Worm (Caenorhabditis elegans) whole organism, early embryonic: Measurements from ENCODE around the gene C33D9.10.

Experiments used
- B0310.2 ChIP-seq: sonication (generic microtip); optimal IDR thresholded peaks from 2 replicates; lab custom pipeline; 2016; ENCODE audit warnings: mild to moderate bottlenecking, missing genetic modification characterization, missing compliant biosample characterization
- F13C5.2 ChIP-seq: sonication (generic microtip); optimal IDR thresholded peaks from 2 replicates; lab custom pipeline; 2017; ENCODE audit warnings: mild to moderate bottlenecking, missing genetic modification characterization, inconsistent platforms, missing compliant biosample characterization
- aly-1 ChIP-seq: sonication (generic microtip); optimal IDR thresholded peaks from 2 replicates; lab custom pipeline; 2016; ENCODE audit warnings: missing genetic modification characterization, missing compliant biosample characterization
- ama-1 ChIP-seq: fragments of 150-350 bp; optimal IDR thresholded peaks from 2 replicates; lab custom pipeline; 2014
- ceh-13 ChIP-seq: fragments of 200-800 bp; sonication (Bioruptor generic); optimal IDR thresholded peaks from 2 replicates; lab custom pipeline; 2018; ENCODE audit warnings: mild to moderate bottlenecking, missing genetic modification characterization, missing compliant biosample characterization
- ceh-36 ChIP-seq: sonication (generic microtip); optimal IDR thresholded peaks from 2 replicates; lab custom pipeline; 2016; ENCODE audit warnings: missing genetic modification characterization, inconsistent platforms, missing compliant biosample characterization
- ets-7 ChIP-seq: sonication (generic microtip); optimal IDR thresholded peaks from 2 replicates; lab custom pipeline; 2016; ENCODE audit warnings: missing genotype, missing genetic modification characterization, missing compliant biosample characterization
- flt-1 ChIP-seq: fragments of 200-800 bp; sonication (Bioruptor generic); IDR thresholded peaks from 2 replicates; pipeline ENCODE4 v1.3.6; 2022; ENCODE audit warnings: missing genetic modification characterization, missing compliant biosample characterization
- hmbx-1 ChIP-seq: sonication (generic microtip); optimal IDR thresholded peaks from 2 replicates; lab custom pipeline; 2016; ENCODE audit warnings: mild to moderate bottlenecking, missing genetic modification characterization, missing compliant biosample characterization
- hmg-4 ChIP-seq: fragments of 200-800 bp; sonication (Bioruptor generic); optimal IDR thresholded peaks from 2 replicates; lab custom pipeline; 2018; ENCODE audit warnings: mild to moderate bottlenecking, missing genetic modification characterization, missing compliant biosample characterization
- hnd-1 ChIP-seq: sonication (generic microtip); optimal IDR thresholded peaks from 2 replicates; lab custom pipeline; 2016; ENCODE audit warnings: missing genetic modification characterization, missing compliant biosample characterization
- pes-1 ChIP-seq: fragments of 200-800 bp; sonication (Bioruptor generic); IDR thresholded peaks from 2 replicates; pipeline ENCODE4 v1.3.6; 2022; ENCODE audit warnings: missing genetic modification reagents, missing genetic modification characterization, missing compliant biosample characterization
- scrt-1 ChIP-seq: fragments of 200-800 bp; sonication (Bioruptor generic); IDR thresholded peaks from 2 replicates; pipeline ENCODE4 v1.3.6; 2022; ENCODE audit warnings: missing genetic modification characterization, missing compliant biosample characterization
- sea-1 ChIP-seq: fragments of 200-800 bp; sonication (Bioruptor generic); conservative IDR thresholded peaks from 2 replicates; pipeline ENCODE4 v1.3.6; 2022; ENCODE audit warnings: missing genetic modification characterization, missing compliant biosample characterization
- tbx-11 ChIP-seq: fragments of 200-800 bp; sonication (Bioruptor generic); IDR thresholded peaks from 2 replicates; pipeline ENCODE4 v1.3.6; 2022; ENCODE audit warnings: missing genetic modification characterization, missing compliant biosample characterization
- tbx-37 ChIP-seq: fragments of 200-800 bp; sonication (Bioruptor generic); conservative IDR thresholded peaks from 2 replicates; pipeline ENCODE4 v1.3.6; 2022; ENCODE audit warnings: missing genetic modification reagents, missing genetic modification characterization, missing compliant biosample characterization
- tra-4 ChIP-seq: sonication (generic microtip); optimal IDR thresholded peaks from 2 replicates; lab custom pipeline; 2017; ENCODE audit warnings: missing genetic modification characterization, missing compliant biosample characterization

The C33D9.10 gene

ce11 chrIV:8762471-8762870, 25.5 kb downstream of the C33D9.10 start:
- no peak for TF ChIP-seq B0310.2 (tag; lab: Kevin White, UChicago)
- TF ChIP-seq F13C5.2 (tag; lab: Kevin White, UChicago) = peak; percentile 9
- no peak for TF ChIP-seq pes-1
- TF ChIP-seq flt-1 (GFP tag; lab: Robert Waterston, UW) = no peak
- no peak for TF ChIP-seq hmg-4
- no peak for TF ChIP-seq ets-7
- TF ChIP-seq ceh-13 (GFP tag; lab: Kevin White, UChicago) = no peak
- no peak for TF ChIP-seq tbx-11 (GFP tag; lab: Robert Waterston, UW)

DNA sequence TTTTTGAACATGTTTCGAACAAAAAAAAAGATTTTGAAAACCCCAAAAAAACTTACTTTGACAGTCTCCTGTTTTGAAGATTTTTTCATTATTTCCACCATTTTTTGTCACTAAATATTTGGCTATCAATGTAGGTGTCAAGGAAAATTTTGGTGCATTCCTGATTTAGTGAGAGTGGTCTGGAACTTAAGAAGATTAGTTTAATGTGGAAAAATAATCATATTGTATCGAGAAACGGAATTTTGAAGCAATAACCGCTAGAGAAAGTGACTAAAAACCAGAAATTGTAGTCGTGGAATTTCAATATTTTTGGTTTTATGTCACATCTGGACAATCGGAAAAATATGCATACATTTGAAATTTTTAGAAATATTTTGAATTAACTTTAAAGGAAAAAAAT, 26.1 kb downstream of the C33D9.10 start, which contains the start of the genes F20C5.11 and klp-11:
Gene F20C5.11, minus strand, starts transcription at position 101 of the 400 bp plus-strand sequence.
Gene klp-11, minus strand, starts transcription at position 171 of the 400 bp plus-strand sequence.
- no peak for TF ChIP-seq F13C5.2 (tag; lab: Kevin White, UChicago)

DNA sequence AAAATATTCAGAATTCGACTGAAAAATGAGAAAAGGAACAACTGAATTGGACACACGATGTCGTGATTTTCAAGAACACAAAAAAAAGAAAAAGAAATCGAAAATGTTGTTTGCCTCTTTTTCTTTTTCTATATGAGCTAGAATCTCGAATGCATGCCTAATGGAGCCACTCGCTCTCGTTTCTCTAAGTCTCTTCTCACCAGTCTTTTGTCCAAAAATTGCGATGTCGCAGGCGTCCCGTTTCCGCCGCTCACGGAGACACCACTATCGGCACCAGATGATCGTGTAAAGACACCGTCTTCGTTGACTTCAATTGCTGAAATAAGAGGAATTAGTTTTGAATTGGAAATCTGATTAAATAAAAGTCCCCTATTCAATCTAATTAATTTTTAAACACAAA, 29.3 kb downstream of the C33D9.10 start:
- no peak for TF ChIP-seq tbx-11 (GFP tag; lab: Robert Waterston, UW)
- no peak for TF ChIP-seq ceh-36 (tag; lab: Kevin White, UChicago)
- TF ChIP-seq flt-1 (GFP tag; lab: Robert Waterston, UW) = no peak
- no peak for TF ChIP-seq hmbx-1
- TF ChIP-seq aly-1 (tag; lab: Kevin White, UChicago) = no peak
- no peak for TF ChIP-seq hmg-4
- no peak for TF ChIP-seq sea-1 (GFP tag; lab: Robert Waterston, UW)
- TF ChIP-seq tra-4 = no peak
- TF ChIP-seq scrt-1 = no peak
- no peak for TF ChIP-seq ets-7
- TF ChIP-seq B0310.2 (tag; lab: Kevin White, UChicago) = no peak
- no peak for TF ChIP-seq F13C5.2 (tag; lab: Kevin White, UChicago)
- TF ChIP-seq hnd-1 = no peak
- TF ChIP-seq ceh-13 (GFP tag; lab: Kevin White, UChicago) = no peak
- TF ChIP-seq pes-1 = no peak
- no peak for TF ChIP-seq ama-1 (lab: Kevin White, UChicago)
- no peak for TF ChIP-seq tbx-37 (GFP tag; lab: Robert Waterston, UW)

DNA sequence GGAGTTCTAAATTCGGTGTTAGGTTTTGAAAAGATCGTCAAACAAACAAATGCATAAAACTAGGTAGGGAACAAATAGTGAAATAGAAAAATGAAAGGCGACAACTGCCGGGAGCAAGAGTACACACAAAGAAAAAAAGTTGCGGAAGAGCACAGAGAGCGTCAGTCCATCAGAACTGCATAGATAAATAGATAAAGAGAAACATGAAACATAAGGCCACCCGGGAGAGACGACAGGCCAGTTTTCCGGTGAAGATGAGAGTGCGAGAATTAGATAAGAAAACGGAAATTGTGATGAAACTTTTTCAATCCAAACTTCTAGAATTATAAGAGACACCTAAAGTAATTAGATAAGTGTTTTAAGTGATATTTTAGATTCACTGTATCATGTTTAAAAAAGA, 30.2 kb downstream of the C33D9.10 start:
- TF ChIP-seq hmbx-1 (no peak), tra-4 (no peak), hnd-1 (no peak)

- TF ChIP-seq hmg-4 (no peak), tbx-37 (GFP tag; lab: Robert Waterston, UW) (no peak), tbx-11 (GFP tag; lab: Robert Waterston, UW) (no peak), tra-4 (no peak), flt-1 (GFP tag; lab: Robert Waterston, UW) (no peak), ceh-36 (tag; lab: Kevin White, UChicago) (no peak), sea-1 (GFP tag; lab: Robert Waterston, UW) (no peak), B0310.2 (tag; lab: Kevin White, UChicago) (no peak), F13C5.2 (tag; lab: Kevin White, UChicago) (no peak), ceh-13 (GFP tag; lab: Kevin White, UChicago) (no peak), ama-1 (lab: Kevin White, UChicago) (no peak), aly-1 (tag; lab: Kevin White, UChicago) (no peak), ets-7 (no peak), hnd-1 (no peak), hmbx-1 (no peak), scrt-1 (no peak), pes-1 (no peak)
Observed at ce11 chrIV:8754727-8755126, 33.2 kb downstream of the C33D9.10 start, which contains the start of gene elli-1. elli-1 (minus strand) TSS chrIV:8754827.

- TF ChIP-seq aly-1 (tag; lab: Kevin White, UChicago) (no peak), ets-7 (no peak), hmbx-1 (no peak), ceh-13 (GFP tag; lab: Kevin White, UChicago) (no peak), tbx-11 (GFP tag; lab: Robert Waterston, UW) (no peak), pes-1 (no peak), tra-4 (no peak), scrt-1 (no peak), F13C5.2 (tag; lab: Kevin White, UChicago) (no peak), ceh-36 (tag; lab: Kevin White, UChicago) (no peak), B0310.2 (tag; lab: Kevin White, UChicago) (no peak), ama-1 (lab: Kevin White, UChicago) (no peak), flt-1 (GFP tag; lab: Robert Waterston, UW) (no peak), hnd-1 (no peak), sea-1 (GFP tag; lab: Robert Waterston, UW) (no peak)
Observed at ce11 chrIV:8754146-8754545, 33.8 kb downstream of the C33D9.10 start.

DNA sequence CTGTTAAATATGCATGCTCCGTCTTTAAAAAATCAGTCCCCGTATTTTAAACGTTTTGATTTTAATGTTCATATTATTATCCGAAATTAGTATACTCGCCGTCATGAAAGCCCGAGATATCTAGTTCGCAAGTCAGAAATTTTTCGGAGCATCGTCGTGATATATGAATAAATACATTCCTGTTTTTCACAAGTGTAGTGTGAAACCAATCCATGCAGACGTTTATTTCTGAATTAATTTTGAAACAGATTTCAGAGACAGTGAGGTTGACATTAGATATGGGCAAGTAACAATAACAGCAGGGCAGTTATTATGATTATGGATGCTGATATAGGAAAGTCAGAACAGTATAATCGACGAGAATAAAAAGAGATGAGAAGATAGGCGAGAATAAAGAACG, 35.5 kb downstream of the C33D9.10 start:
- TF ChIP-seq ceh-13 (GFP tag; lab: Kevin White, UChicago) = no peak
- no peak for TF ChIP-seq aly-1 (tag; lab: Kevin White, UChicago)
- no peak for TF ChIP-seq sea-1 (GFP tag; lab: Robert Waterston, UW)
- no peak for TF ChIP-seq hmbx-1
- no peak for TF ChIP-seq scrt-1
- no peak for TF ChIP-seq ets-7
- no peak for TF ChIP-seq F13C5.2 (tag; lab: Kevin White, UChicago)

DNA sequence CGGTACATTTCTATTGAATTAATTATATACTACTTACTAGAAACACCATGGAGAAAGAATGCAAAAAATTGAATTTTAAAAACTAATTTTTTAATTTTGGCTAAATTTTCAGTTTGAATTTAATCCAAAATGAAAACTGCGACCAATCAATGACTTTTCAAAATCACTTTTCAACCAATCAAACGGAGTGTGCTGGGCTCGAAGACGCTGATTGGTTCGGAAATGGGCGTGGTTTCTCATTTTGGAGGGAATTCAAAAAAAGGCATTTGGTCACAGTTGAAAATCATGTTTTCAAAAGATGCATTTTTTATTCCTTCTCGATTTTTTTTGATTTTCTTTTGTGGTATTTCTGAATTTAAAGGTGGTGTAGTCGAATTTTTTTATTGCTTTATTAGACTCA, 39.0 kb downstream of the C33D9.10 start:
- TF ChIP-seq scrt-1 (no peak), sea-1 (GFP tag; lab: Robert Waterston, UW) (no peak), tra-4 (no peak), aly-1 (tag; lab: Kevin White, UChicago) (no peak)
